Comparison of ENCODE assay signal across 3 fruit fly cellular contexts in the genomic region with DNA sequence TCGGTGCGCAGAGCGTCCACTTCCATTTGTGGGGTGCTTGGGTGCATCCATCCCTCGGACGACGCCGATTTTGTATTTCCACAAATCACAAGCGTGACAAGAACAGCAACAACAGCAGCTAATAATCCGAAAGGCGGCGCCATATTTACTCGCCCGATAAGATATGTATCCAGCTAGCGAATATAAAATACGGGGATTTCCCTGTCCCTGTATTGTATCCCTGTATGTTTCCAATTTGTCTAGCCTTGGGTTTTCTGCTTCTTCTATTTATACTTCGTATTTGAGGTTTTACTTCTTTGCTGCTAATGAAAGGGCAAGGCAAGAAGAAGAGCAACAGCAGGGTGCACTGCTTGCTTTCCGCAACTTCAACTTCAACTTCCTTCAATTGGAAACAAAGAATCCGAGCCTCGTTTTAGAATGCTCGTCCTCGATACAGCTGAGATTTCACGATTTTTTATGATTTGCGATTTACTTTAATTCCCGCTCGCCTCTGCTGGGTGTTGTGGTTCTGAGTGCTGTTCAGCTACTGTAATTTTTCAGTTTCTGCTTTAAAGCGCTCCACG.
TF ChIP-seq lines count a peak whose summit lies in the region.

No protein-coding gene starts in this region.

- no peak for TF ChIP-seq CTCF in whole organism, embryonic (GFP tag; optimal IDR thresholded peaks at IDR 0.05; lab: Kevin White, UChicago)

TF ChIP-seq in whole organism, embryonic, 481 proteins besides CTCF, POLR2A, EP300 and RAD21:
- TF ChIP-seq Jarid2 (GFP tag; optimal IDR thresholded peaks at IDR 0.05; lab: Kevin White, UChicago) = peak; percentile 5
- 0 out of 2 replicates have a peak, but pooled peaks have one; percentile 15 for TF ChIP-seq sens-2 (GFP tag; IDR thresholded peaks at IDR 0.05; lab: Robert Waterston, UW)
- TF ChIP-seq B-H2 (GFP tag; optimal IDR thresholded peaks at IDR 0.05; lab: Kevin White, UChicago) = peak; percentile 16
- TF ChIP-seq CG17385 (GFP tag; optimal IDR thresholded peaks at IDR 0.05; lab: Kevin White, UChicago) = peak; percentile 85
- TF ChIP-seq CG17802 (tag; optimal IDR thresholded peaks at IDR 0.05; lab: Kevin White, UChicago) = no peak
- TF ChIP-seq Elba2 (GFP tag; optimal IDR thresholded peaks at IDR 0.05; lab: Kevin White, UChicago) = peak; percentile 62
- TF ChIP-seq CG31365 (tag; optimal IDR thresholded peaks at IDR 0.05; lab: Kevin White, UChicago) = peak; percentile 57
- TF ChIP-seq CG16813 (GFP tag; IDR thresholded peaks at IDR 0.05; lab: Robert Waterston, UW; ENCODE audit: partially characterized antibody) = no peak
TF ChIP-seq in whole organism, embryonic: peak in this region for 6.

TF ChIP-seq in whole organism, pupa, 21 proteins besides CTCF, POLR2A, EP300 and RAD21:
- TF ChIP-seq CG17806 (tag; optimal IDR thresholded peaks at IDR 0.05; lab: Kevin White, UChicago) (no peak), CG13204 (GFP tag; optimal IDR thresholded peaks at IDR 0.05; lab: Kevin White, UChicago) (peak; percentile 9)

TF ChIP-seq in whole organism, wandering third instar larva, 38 proteins besides CTCF, POLR2A, EP300 and RAD21:
- TF ChIP-seq fru (GFP tag; optimal IDR thresholded peaks at IDR 0.05; lab: Kevin White, UChicago) = no peak
- TF ChIP-seq Dif (GFP tag; optimal IDR thresholded peaks at IDR 0.05; lab: Kevin White, UChicago; ENCODE audit: partially characterized antibody) = no peak
- no peak for TF ChIP-seq Rel (GFP tag; optimal IDR thresholded peaks at IDR 0.05; lab: Kevin White, UChicago)
- peak; percentile 99 for TF ChIP-seq Rel (tag; optimal IDR thresholded peaks at IDR 0.05; lab: Kevin White, UChicago)
- TF ChIP-seq brk (GFP tag; optimal IDR thresholded peaks at IDR 0.05; lab: Kevin White, UChicago) = no peak
- TF ChIP-seq dmrt93B (GFP tag; optimal IDR thresholded peaks at IDR 0.05; lab: Kevin White, UChicago) = no peak
